Worm (Caenorhabditis elegans) whole organism, early embryonic: ENCODE results near the gene del-8.

ENCODE experiments used
- B0310.2 ChIP-seq: sonication (generic microtip); optimal IDR thresholded peaks from 2 replicates; lab custom pipeline; 2016; ENCODE audit warnings: mild to moderate bottlenecking, missing genetic modification characterization, missing compliant biosample characterization
- F13C5.2 ChIP-seq: sonication (generic microtip); optimal IDR thresholded peaks from 2 replicates; lab custom pipeline; 2017; ENCODE audit warnings: mild to moderate bottlenecking, missing genetic modification characterization, inconsistent platforms, missing compliant biosample characterization
- ama-1 ChIP-seq: fragments of 150-350 bp; optimal IDR thresholded peaks from 2 replicates; lab custom pipeline; 2014
- ceh-13 ChIP-seq: fragments of 200-800 bp; sonication (Bioruptor generic); optimal IDR thresholded peaks from 2 replicates; lab custom pipeline; 2018; ENCODE audit warnings: mild to moderate bottlenecking, missing genetic modification characterization, missing compliant biosample characterization
- ceh-36 ChIP-seq: sonication (generic microtip); optimal IDR thresholded peaks from 2 replicates; lab custom pipeline; 2016; ENCODE audit warnings: missing genetic modification characterization, inconsistent platforms, missing compliant biosample characterization
- ets-7 ChIP-seq: sonication (generic microtip); optimal IDR thresholded peaks from 2 replicates; lab custom pipeline; 2016; ENCODE audit warnings: missing genotype, missing genetic modification characterization, missing compliant biosample characterization
- flt-1 ChIP-seq: fragments of 200-800 bp; sonication (Bioruptor generic); IDR thresholded peaks from 2 replicates; pipeline ENCODE4 v1.3.6; 2022; ENCODE audit warnings: missing genetic modification characterization, missing compliant biosample characterization
- hmbx-1 ChIP-seq: sonication (generic microtip); optimal IDR thresholded peaks from 2 replicates; lab custom pipeline; 2016; ENCODE audit warnings: mild to moderate bottlenecking, missing genetic modification characterization, missing compliant biosample characterization
- hmg-4 ChIP-seq: fragments of 200-800 bp; sonication (Bioruptor generic); optimal IDR thresholded peaks from 2 replicates; lab custom pipeline; 2018; ENCODE audit warnings: mild to moderate bottlenecking, missing genetic modification characterization, missing compliant biosample characterization
- pes-1 ChIP-seq: fragments of 200-800 bp; sonication (Bioruptor generic); IDR thresholded peaks from 2 replicates; pipeline ENCODE4 v1.3.6; 2022; ENCODE audit warnings: missing genetic modification reagents, missing genetic modification characterization, missing compliant biosample characterization
- scrt-1 ChIP-seq: fragments of 200-800 bp; sonication (Bioruptor generic); IDR thresholded peaks from 2 replicates; pipeline ENCODE4 v1.3.6; 2022; ENCODE audit warnings: missing genetic modification characterization, missing compliant biosample characterization
- sea-1 ChIP-seq: fragments of 200-800 bp; sonication (Bioruptor generic); conservative IDR thresholded peaks from 2 replicates; pipeline ENCODE4 v1.3.6; 2022; ENCODE audit warnings: missing genetic modification characterization, missing compliant biosample characterization
- tbx-11 ChIP-seq: fragments of 200-800 bp; sonication (Bioruptor generic); IDR thresholded peaks from 2 replicates; pipeline ENCODE4 v1.3.6; 2022; ENCODE audit warnings: missing genetic modification characterization, missing compliant biosample characterization
- tbx-37 ChIP-seq: fragments of 200-800 bp; sonication (Bioruptor generic); conservative IDR thresholded peaks from 2 replicates; pipeline ENCODE4 v1.3.6; 2022; ENCODE audit warnings: missing genetic modification reagents, missing genetic modification characterization, missing compliant biosample characterization

- no peak for TF ChIP-seq pes-1 (GFP tag; lab: Robert Waterston, UW)
- TF ChIP-seq ceh-36, result no peak
- no peak for TF ChIP-seq hmbx-1 (tag; lab: Kevin White, UChicago)
- no peak for TF ChIP-seq ceh-13 (GFP tag; lab: Kevin White, UChicago)
- TF ChIP-seq ama-1, result no peak
- no peak for TF ChIP-seq B0310.2 (tag; lab: Kevin White, UChicago)
- TF ChIP-seq flt-1 (GFP tag; lab: Robert Waterston, UW), result no peak
- no peak for TF ChIP-seq scrt-1 (GFP tag; lab: Robert Waterston, UW)
- TF ChIP-seq hmg-4 (GFP tag; lab: Kevin White, UChicago), result no peak
- TF ChIP-seq sea-1, result no peak
- no peak for TF ChIP-seq tbx-37 (GFP tag; lab: Robert Waterston, UW)
- TF ChIP-seq ets-7 (tag; lab: Kevin White, UChicago), result no peak
- no peak for TF ChIP-seq F13C5.2
- TF ChIP-seq tbx-11, result no peak
Observed at ce11 chrX:9546640-9547039, 42.6 kb upstream of the del-8 start.
